Worm (Caenorhabditis elegans): ENCODE results near the gene Y75D11A.6.

ce11 chrX:1698476-1698875 lies 49.9 kb downstream of the Y75D11A.6 start:
- no peak for TF ChIP-seq jun-1 (tag; optimal IDR thresholded peaks at IDR 0.05)
- TF ChIP-seq ceh-16 (tag; optimal IDR thresholded peaks at IDR 0.05), result no peak

Data from whole organism, L3 larva.